Worm (Caenorhabditis elegans): ENCODE data around the gene F46G11.6.

ce11 chrX:5763292-5763691 lies 23.0 kb upstream of the F46G11.6 start, which contains the start of gene tag-294:
- TF ChIP-seq flt-1 (GFP tag; IDR thresholded peaks at IDR 0.05) (no peak), klf-2 (GFP tag; conservative IDR thresholded peaks at IDR 0.05) (no peak), cog-1 (tag; optimal IDR thresholded peaks at IDR 0.05) (no peak), ref-1 (GFP tag; conservative IDR thresholded peaks at IDR 0.05) (no peak), ztf-23 (GFP tag; IDR thresholded peaks at IDR 0.05) (no peak), T22C8.4 (GFP tag; IDR thresholded peaks at IDR 0.05) (no peak)
